Fruit fly (Drosophila melanogaster) whole organism, embryonic: ENCODE data around the gene CG33703.

ENCODE experiments used
- Asciz ChIP-seq: fragments of 200-800 bp; sonication (Bioruptor generic); optimal IDR thresholded peaks from 2 replicates; lab custom pipeline; 2017; ENCODE audit warnings: missing biosample characterization, mild to moderate bottlenecking, missing genetic modification characterization, missing genetic modification reagents
- BEAF-32 ChIP-seq: fragments of 200-800 bp; sonication (Bioruptor generic); optimal IDR thresholded peaks from 3 replicates; lab custom pipeline; 2017; ENCODE audit warnings: missing biosample characterization, missing genetic modification characterization, mild to moderate bottlenecking, moderate library complexity, missing genetic modification reagents
- Blimp-1 ChIP-seq: fragments of 200-800 bp; sonication (Bioruptor generic); optimal IDR thresholded peaks from 3 replicates; lab custom pipeline; 2018; ENCODE audit warnings: missing biosample characterization, missing genetic modification characterization, mild to moderate bottlenecking, moderate library complexity, missing genetic modification reagents
- CG10209 ChIP-seq: fragments of 200-800 bp; sonication (Bioruptor generic); optimal IDR thresholded peaks from 3 replicates; lab custom pipeline; 2017; ENCODE audit warnings: missing biosample characterization, mild to moderate bottlenecking, missing genetic modification characterization, missing genetic modification reagents
- CG10274 ChIP-seq: fragments of 200-800 bp; sonication (Bioruptor generic); optimal IDR thresholded peaks from 3 replicates; lab custom pipeline; 2017; ENCODE audit warnings: missing biosample characterization, mild to moderate bottlenecking, missing genetic modification characterization
- CG10959 ChIP-seq: fragments of 200-800 bp; sonication (Bioruptor generic); IDR thresholded peaks from 2 replicates; pipeline ENCODE4 v1.3.6; 2022; ENCODE audit warnings: missing biosample characterization, missing genetic modification characterization
- CG11696 ChIP-seq: fragments of 200-800 bp; sonication (Bioruptor generic); IDR thresholded peaks from 2 replicates; pipeline ENCODE4 v1.3.6; 2022; ENCODE audit warnings: missing biosample characterization, missing genetic modification characterization
- CG15696 ChIP-seq: fragments of 200-800 bp; sonication (Bioruptor generic); optimal IDR thresholded peaks from 2 replicates; lab custom pipeline; 2019; ENCODE audit warnings: missing biosample characterization, mild to moderate bottlenecking, missing genetic modification characterization, moderate library complexity
- CG1647 ChIP-seq: fragments of 200-800 bp; sonication (Bioruptor generic); optimal IDR thresholded peaks from 3 replicates; lab custom pipeline; 2016; ENCODE audit warnings: missing biosample characterization, missing genetic modification characterization
- CG16863 ChIP-seq: fragments of 200-800 bp; sonication (Bioruptor generic); optimal IDR thresholded peaks from 3 replicates; lab custom pipeline; 2016; ENCODE audit warnings: missing biosample characterization, missing genetic modification characterization
- CG17802 ChIP-seq: fragments of 200-800 bp; sonication (Bioruptor generic); optimal IDR thresholded peaks from 2 replicates; lab custom pipeline; 2018; ENCODE audit warnings: missing biosample characterization, mild to moderate bottlenecking, missing genetic modification characterization, moderate library complexity
- CG1792 ChIP-seq: fragments of 200-800 bp; sonication (Bioruptor generic); optimal IDR thresholded peaks from 2 replicates; lab custom pipeline; 2016; ENCODE audit warnings: missing biosample characterization, missing genetic modification characterization
- CG2120 ChIP-seq: fragments of 200-800 bp; sonication (Bioruptor generic); optimal IDR thresholded peaks from 3 replicates; lab custom pipeline; 2016; ENCODE audit warnings: missing biosample characterization, missing genetic modification characterization
- CG2712 ChIP-seq: fragments of 200-800 bp; optimal IDR thresholded peaks from 3 replicates; lab custom pipeline; 2019; ENCODE audit warnings: missing biosample characterization, mild to moderate bottlenecking, missing genetic modification characterization, moderate library complexity
- CG32772 ChIP-seq: fragments of 200-800 bp; sonication (Bioruptor generic); IDR thresholded peaks from 2 replicates; pipeline ENCODE4 v1.3.6; 2022; ENCODE audit warnings: missing biosample characterization, missing genetic modification characterization
- CG43689 ChIP-seq: fragments of 200-800 bp; sonication (Bioruptor generic); IDR thresholded peaks from 2 replicates; pipeline ENCODE4 v1.3.6; 2022; ENCODE audit warnings: missing biosample characterization, missing genetic modification characterization
- CG4424 ChIP-seq: fragments of 200-800 bp; sonication (Bioruptor generic); optimal IDR thresholded peaks from 3 replicates; lab custom pipeline; 2016; ENCODE audit warnings: missing biosample characterization, missing genetic modification characterization
- CG7556 ChIP-seq: fragments of 200-800 bp; sonication (Bioruptor generic); optimal IDR thresholded peaks from 2 replicates; lab custom pipeline; 2017; ENCODE audit warnings: missing biosample characterization, mild to moderate bottlenecking, missing genetic modification characterization
- CG7963 ChIP-seq: fragments of 200-800 bp; sonication (Bioruptor generic); IDR thresholded peaks from 3 replicates; pipeline ENCODE4 v1.3.6; 2022; ENCODE audit warnings: missing biosample characterization, missing genetic modification characterization; ENCODE audit not compliant: partially characterized antibody
- CG8765 ChIP-seq: fragments of 200-800 bp; sonication (Bioruptor generic); IDR thresholded peaks from 2 replicates; pipeline ENCODE4 v1.3.6; 2022; ENCODE audit warnings: missing biosample characterization, missing genetic modification characterization
- CG8924 ChIP-seq: fragments of 200-800 bp; optimal IDR thresholded peaks from 3 replicates; lab custom pipeline; 2019; ENCODE audit warnings: missing biosample characterization, mild to moderate bottlenecking, missing genetic modification characterization, moderate library complexity
- CG9727 ChIP-seq: fragments of 200-800 bp; sonication (Bioruptor generic); optimal IDR thresholded peaks from 3 replicates; lab custom pipeline; 2017; ENCODE audit warnings: missing biosample characterization, mild to moderate bottlenecking, missing genetic modification characterization
- Camta ChIP-seq: fragments of 200-800 bp; sonication (Bioruptor generic); optimal IDR thresholded peaks from 2 replicates; lab custom pipeline; 2016; ENCODE audit warnings: missing biosample characterization, missing genetic modification characterization
- CoRest ChIP-seq: fragments of 200-800 bp; sonication (Bioruptor generic); optimal IDR thresholded peaks from 3 replicates; lab custom pipeline; 2018; ENCODE audit warnings: missing biosample characterization, mild to moderate bottlenecking, missing genetic modification characterization, moderate library complexity
- Dek ChIP-seq: fragments of 200-800 bp; sonication (Bioruptor generic); optimal IDR thresholded peaks from 3 replicates; lab custom pipeline; 2019; ENCODE audit warnings: missing biosample characterization, mild to moderate bottlenecking, missing genetic modification characterization, moderate library complexity
- Eip74EF ChIP-seq, 2 experiments: fragments of 200-800 bp in 1 of 2; fragments of >200 bp in 1 of 2; sonication (Bioruptor generic) in 1 of 2; optimal IDR thresholded peaks; 2 replicates each; lab custom pipeline; 2017 to 2019; ENCODE audit warnings: missing biosample characterization in 2 of 2, missing genetic modification characterization in 2 of 2, mild to moderate bottlenecking in 1 of 2, moderate library complexity in 1 of 2
- HLH54F ChIP-seq: fragments of 200-800 bp; sonication (Bioruptor generic); optimal IDR thresholded peaks from 3 replicates; lab custom pipeline; 2016; ENCODE audit warnings: missing biosample characterization, missing genetic modification characterization
- Jarid2 ChIP-seq: fragments of 200-800 bp; sonication (Bioruptor generic); optimal IDR thresholded peaks from 3 replicates; lab custom pipeline; 2017; ENCODE audit warnings: mild to moderate bottlenecking, missing biosample characterization, missing genetic modification reagents, missing genetic modification characterization
- Lhr ChIP-seq: fragments of 200-800 bp; sonication (Bioruptor generic); optimal IDR thresholded peaks from 3 replicates; lab custom pipeline; 2017; ENCODE audit warnings: mild to moderate bottlenecking, missing biosample characterization, missing genetic modification reagents, missing genetic modification characterization
- Mes4 ChIP-seq: fragments of 200-800 bp; sonication (Bioruptor generic); optimal IDR thresholded peaks from 2 replicates; lab custom pipeline; 2016; ENCODE audit warnings: missing biosample characterization, missing genetic modification characterization
- NC2β ChIP-seq: fragments of 200-800 bp; sonication (Bioruptor generic); optimal IDR thresholded peaks from 2 replicates; lab custom pipeline; 2016; ENCODE audit warnings: missing biosample characterization, missing genetic modification characterization
- Vsx1 ChIP-seq: fragments of 200-800 bp; sonication (Bioruptor generic); optimal IDR thresholded peaks from 2 replicates; lab custom pipeline; 2017; ENCODE audit warnings: missing biosample characterization, mild to moderate bottlenecking, missing genetic modification characterization, missing genetic modification reagents
- amos ChIP-seq: fragments of 200-800 bp; sonication (Bioruptor generic); IDR thresholded peaks from 2 replicates; pipeline ENCODE4 v1.3.6; 2022; ENCODE audit warnings: missing biosample characterization, missing genetic modification characterization; ENCODE audit not compliant: partially characterized antibody
- aop ChIP-seq: fragments of 200-800 bp; sonication (Bioruptor generic); IDR thresholded peaks from 2 replicates; pipeline ENCODE4 v1.3.6; 2022; ENCODE audit warnings: missing biosample characterization, missing genetic modification characterization
- ap ChIP-seq: fragments of 200-800 bp; sonication (Bioruptor generic); IDR thresholded peaks from 2 replicates; pipeline ENCODE4 v1.3.6; 2022; ENCODE audit warnings: missing biosample characterization, missing genetic modification characterization
- ara ChIP-seq: fragments of 200-800 bp; sonication (Bioruptor generic); IDR thresholded peaks from 2 replicates; pipeline ENCODE4 v1.3.6; 2022; ENCODE audit warnings: missing biosample characterization, missing genetic modification characterization
- az2 ChIP-seq: fragments of 200-800 bp; sonication (Bioruptor generic); optimal IDR thresholded peaks from 3 replicates; lab custom pipeline; 2016; ENCODE audit warnings: missing biosample characterization, missing genetic modification characterization
- bab2 ChIP-seq: fragments of 200-800 bp; sonication (Bioruptor generic); optimal IDR thresholded peaks from 2 replicates; lab custom pipeline; 2016; ENCODE audit warnings: missing biosample characterization, missing genetic modification characterization
- bbx ChIP-seq: fragments of 200-800 bp; sonication (Bioruptor generic); IDR thresholded peaks from 2 replicates; pipeline ENCODE4 v1.3.6; 2022; ENCODE audit warnings: missing biosample characterization, missing genetic modification characterization; ENCODE audit not compliant: partially characterized antibody
- croc ChIP-seq: fragments of 200-800 bp; sonication (Bioruptor generic); conservative IDR thresholded peaks from 3 replicates; pipeline ENCODE4 v1.3.6; 2022; ENCODE audit warnings: missing biosample characterization, missing genetic modification characterization
- crp ChIP-seq, 2 experiments: fragments of 200-800 bp; sonication (Bioruptor generic); optimal IDR thresholded peaks; 2 replicates in 1 of 2; 3 replicates in 1 of 2; lab custom pipeline; 2017; ENCODE audit warnings: missing biosample characterization in 2 of 2, missing genetic modification characterization in 2 of 2, mild to moderate bottlenecking in 1 of 2, moderate library complexity in 1 of 2
- da ChIP-seq: fragments of 200-800 bp; sonication (Bioruptor generic); optimal IDR thresholded peaks from 2 replicates; lab custom pipeline; 2016; ENCODE audit warnings: missing biosample characterization, missing genetic modification characterization
- dmrt11E ChIP-seq: fragments of 200-800 bp; sonication (Bioruptor generic); optimal IDR thresholded peaks from 3 replicates; lab custom pipeline; 2018; ENCODE audit warnings: missing biosample characterization, mild to moderate bottlenecking, missing genetic modification characterization, moderate library complexity
- gro ChIP-seq: fragments of 200-800 bp; sonication (Bioruptor generic); optimal IDR thresholded peaks from 2 replicates; lab custom pipeline; 2016; ENCODE audit warnings: missing biosample characterization, missing genetic modification characterization
- nau ChIP-seq: fragments of 200-800 bp; sonication (Bioruptor generic); optimal IDR thresholded peaks from 3 replicates; lab custom pipeline; 2017; ENCODE audit warnings: missing biosample characterization, mild to moderate bottlenecking, missing genetic modification characterization, missing genetic modification reagents
- rib ChIP-seq: fragments of 200-800 bp; sonication (Bioruptor generic); IDR thresholded peaks from 2 replicates; pipeline ENCODE4 v1.3.6; 2022; ENCODE audit warnings: missing biosample characterization, missing genetic modification characterization
- sr ChIP-seq: fragments of 200-800 bp; sonication (Bioruptor generic); IDR thresholded peaks from 3 replicates; pipeline ENCODE4 v1.3.6; 2022; ENCODE audit warnings: missing biosample characterization, missing genetic modification characterization
- tin ChIP-seq: fragments of 200-800 bp; sonication (Bioruptor generic); optimal IDR thresholded peaks from 3 replicates; lab custom pipeline; 2016; ENCODE audit warnings: missing biosample characterization, missing genetic modification characterization
- tll ChIP-seq, 2 experiments: fragments of 200-800 bp in 1 of 2; fragments of >200 bp in 1 of 2; sonication (Bioruptor generic) in 1 of 2; optimal IDR thresholded peaks; 2 replicates each; lab custom pipeline; 2017 to 2019; ENCODE audit warnings: missing biosample characterization in 2 of 2, missing genetic modification characterization in 2 of 2, mild to moderate bottlenecking in 1 of 2, moderate library complexity in 1 of 2

The CG33703 gene

DNA sequence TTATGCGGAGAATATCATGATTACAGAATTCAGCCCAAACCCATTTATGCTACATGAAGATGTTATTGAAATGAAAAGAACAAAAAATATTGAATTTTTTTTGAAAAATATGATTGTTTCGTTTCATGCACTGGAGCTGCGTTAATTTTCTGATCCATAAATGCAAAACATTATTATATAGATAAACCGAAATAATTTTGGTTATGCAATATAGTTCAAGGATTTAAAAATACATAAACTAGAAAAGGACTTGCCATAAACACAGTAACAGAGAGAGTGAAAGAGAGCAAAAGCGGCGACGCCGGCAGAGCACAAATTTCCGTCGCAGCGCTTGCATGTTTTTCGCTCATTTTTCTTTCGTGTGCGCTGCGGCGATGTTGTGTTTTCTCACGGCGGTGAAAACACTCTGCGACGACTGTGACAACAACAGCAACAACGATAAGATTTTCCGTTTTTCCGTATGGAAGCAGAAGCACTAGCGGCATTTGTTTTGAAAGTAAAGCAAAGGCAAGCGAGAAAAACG lies 50.2 kb downstream of the CG33703 start (continued):
- no peak for TF ChIP-seq da (GFP tag; lab: Kevin White, UChicago)
- TF ChIP-seq gro (GFP tag; lab: Kevin White, UChicago) = peak; percentile 76
- TF ChIP-seq CG2120 = peak; percentile 82
- TF ChIP-seq CG1792 (GFP tag; lab: Kevin White, UChicago) = peak; percentile 41
- peak; percentile 58; the same call in 1 of the 2 replicates for TF ChIP-seq ara (GFP tag; lab: Robert Waterston, UW)
- peak; percentile 66 for TF ChIP-seq CG10959 (GFP tag; lab: Robert Waterston, UW)
- peak; percentile 96 for TF ChIP-seq CG8924 (tag; lab: Kevin White, UChicago)
- peak; percentile 42 for TF ChIP-seq CG17802 (tag; lab: Kevin White, UChicago)
- peak; percentile 40; the same call in 1 of the 2 replicates for TF ChIP-seq ap
- TF ChIP-seq Vsx1 (GFP tag; lab: Kevin White, UChicago) = peak; percentile 91
- no peak for TF ChIP-seq CG7963
- peak; percentile 11; the same call in 1 of the 2 replicates for TF ChIP-seq CG8765 (GFP tag; lab: Robert Waterston, UW)
- peak; percentile 55 for TF ChIP-seq HLH54F
- peak; percentile 94 for TF ChIP-seq dmrt11E (tag; lab: Kevin White, UChicago)
- peak; percentile 75 for TF ChIP-seq Camta
- peak; percentile 88 for TF ChIP-seq CG10209 (GFP tag; lab: Kevin White, UChicago)
- TF ChIP-seq aop (GFP tag; lab: Robert Waterston, UW) = no peak
- TF ChIP-seq az2 (GFP tag; lab: Kevin White, UChicago) = peak; percentile 84
- peak; percentile 92 for TF ChIP-seq CG9727 (GFP tag; lab: Kevin White, UChicago)
- TF ChIP-seq Dek (tag; lab: Kevin White, UChicago) = peak; percentile 89
- peak; percentile 71 for TF ChIP-seq CG16863 (GFP tag; lab: Kevin White, UChicago)
- TF ChIP-seq CoRest (tag; lab: Kevin White, UChicago) = peak; percentile 92
- TF ChIP-seq CG7556 (GFP tag; lab: Kevin White, UChicago) = peak; percentile 96
- peak; percentile 67 for TF ChIP-seq NC2β (GFP tag; lab: Kevin White, UChicago)
- TF ChIP-seq CG4424 (GFP tag; lab: Kevin White, UChicago) = peak; percentile 84
- peak; percentile 75 for TF ChIP-seq Lhr (GFP tag; lab: Kevin White, UChicago)
- TF ChIP-seq Asciz = peak; percentile 93
- no peak; the same call in 2 of the 3 replicates for TF ChIP-seq sr (GFP tag; lab: Robert Waterston, UW)
- no peak for TF ChIP-seq rib (GFP tag; lab: Robert Waterston, UW)
- TF ChIP-seq CG10274 (GFP tag; lab: Kevin White, UChicago) = peak; percentile 51
- TF ChIP-seq Eip74EF (GFP tag; optimal IDR thresholded peaks at IDR 0.05; lab: Kevin White, UChicago) = peak in 1 of 2 experiments; percentile 92
- peak in 1 of 2 experiments; percentile 21 for TF ChIP-seq crp (GFP tag; optimal IDR thresholded peaks at IDR 0.05; lab: Kevin White, UChicago)
- peak; percentile 86 for TF ChIP-seq tin
- peak; percentile 45 for TF ChIP-seq CG1647 (GFP tag; lab: Kevin White, UChicago)
- no peak for TF ChIP-seq BEAF-32
- peak; percentile 90 for TF ChIP-seq CG15696 (tag; lab: Kevin White, UChicago)
- no peak for TF ChIP-seq CG43689 (GFP tag; lab: Robert Waterston, UW)
- TF ChIP-seq nau (GFP tag; lab: Kevin White, UChicago) = peak; percentile 89
- no peak for TF ChIP-seq amos (GFP tag; lab: Robert Waterston, UW)
- TF ChIP-seq bbx (GFP tag; lab: Robert Waterston, UW) = peak; percentile 72
- TF ChIP-seq Blimp-1 = peak; percentile 92
- TF ChIP-seq Jarid2 (GFP tag; lab: Kevin White, UChicago) = peak; percentile 90
- no peak for TF ChIP-seq tll (GFP tag; optimal IDR thresholded peaks at IDR 0.05; lab: Kevin White, UChicago)
- peak; percentile 65 for TF ChIP-seq Mes4 (GFP tag; lab: Kevin White, UChicago)
- peak; percentile 35; the same call in 1 of the 2 replicates for TF ChIP-seq CG11696 (GFP tag; lab: Robert Waterston, UW)
- TF ChIP-seq croc = peak; percentile 59
- TF ChIP-seq CG2712 (tag; lab: Kevin White, UChicago) = peak; percentile 96
- TF ChIP-seq bab2 (GFP tag; lab: Kevin White, UChicago) = peak; percentile 63
- TF ChIP-seq CG32772 (GFP tag; lab: Robert Waterston, UW) = peak; percentile 40; the same call in 1 of the 2 replicates
